Worm (Caenorhabditis elegans) whole organism, L4 larva: ENCODE results near the gene C24D10.49.

Source experiments
- ama-1 ChIP-seq: fragments of 150-350 bp; optimal IDR thresholded peaks from 2 replicates; lab custom pipeline; 2014; ENCODE audit warnings: inconsistent platforms, mixed read lengths
- ceh-28 ChIP-seq: fragments of 150-350 bp; optimal IDR thresholded peaks from 2 replicates; lab custom pipeline; 2014; ENCODE audit warnings: missing biosample characterization, missing genetic modification reagents, missing genetic modification characterization
- hlh-30 ChIP-seq: sonication (generic microtip); optimal IDR thresholded peaks from 2 replicates; lab custom pipeline; 2017; ENCODE audit warnings: antibody characterized with exemption, mild to moderate bottlenecking, missing genetic modification characterization, missing compliant biosample characterization; ENCODE audit not compliant: insufficient read depth
- lin-13 ChIP-seq: fragments of 150-350 bp; optimal IDR thresholded peaks from 2 replicates; lab custom pipeline; 2014; ENCODE audit warnings: missing biosample characterization, missing genetic modification reagents, missing genetic modification characterization
- lin-39 ChIP-seq: fragments of 150-350 bp; optimal IDR thresholded peaks from 2 replicates; lab custom pipeline; 2014; ENCODE audit warnings: missing biosample characterization, missing genetic modification reagents, missing genetic modification characterization
- nhr-11 ChIP-seq: fragments of 150-350 bp; optimal IDR thresholded peaks from 2 replicates; lab custom pipeline; 2014; ENCODE audit warnings: missing biosample characterization, missing genetic modification characterization
- nhr-77 ChIP-seq: fragments of 150-350 bp; optimal IDR thresholded peaks from 2 replicates; lab custom pipeline; 2014; ENCODE audit warnings: missing biosample characterization, missing genetic modification characterization
- pqm-1 ChIP-seq: sonication (generic microtip); optimal IDR thresholded peaks from 2 replicates; lab custom pipeline; 2017; ENCODE audit warnings: missing biosample characterization, missing genetic modification characterization
- skn-1 ChIP-seq: fragments of 150-350 bp; optimal IDR thresholded peaks from 2 replicates; lab custom pipeline; 2014; ENCODE audit warnings: missing biosample characterization, missing genetic modification characterization
- unc-39 ChIP-seq: sonication (generic microtip); optimal IDR thresholded peaks from 2 replicates; lab custom pipeline; 2017; ENCODE audit warnings: missing biosample characterization, missing genetic modification characterization
- vab-7 ChIP-seq: fragments of 200-800 bp; sonication (Bioruptor generic); IDR thresholded peaks from 2 replicates; pipeline ENCODE4 v1.3.6; 2022; ENCODE audit warnings: missing genetic modification reagents, missing genetic modification characterization, missing compliant biosample characterization
- zag-1 ChIP-seq: fragments of 150-350 bp; optimal IDR thresholded peaks from 2 replicates; lab custom pipeline; 2014; ENCODE audit warnings: missing biosample characterization, missing genetic modification characterization
- zip-2 ChIP-seq: fragments of 150-350 bp; optimal IDR thresholded peaks from 2 replicates; lab custom pipeline; 2014; ENCODE audit warnings: missing biosample characterization, missing genetic modification characterization

DNA sequence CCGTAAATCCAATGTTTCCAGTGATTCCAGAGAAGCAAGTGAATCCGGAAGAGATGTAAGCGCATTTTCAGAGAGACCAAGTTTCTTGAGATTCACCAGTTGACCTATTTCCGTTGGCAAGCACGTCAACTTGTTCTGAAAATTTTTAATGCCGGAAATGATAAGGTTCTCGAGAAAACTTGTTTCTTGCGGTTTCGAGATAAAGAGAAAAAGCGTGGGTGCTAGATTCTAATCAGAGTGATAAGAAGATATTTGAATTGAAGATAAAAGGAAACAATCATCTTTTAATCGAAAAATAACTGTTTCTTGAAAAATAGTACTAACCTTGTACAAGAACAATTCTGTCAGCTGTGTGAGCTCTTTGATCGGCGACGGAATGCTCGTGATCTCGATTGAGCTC is 25.3 kb downstream of the C24D10.49 start:
- TF ChIP-seq hlh-30 (tag; lab: Kevin White, UChicago): no peak
- no peak for TF ChIP-seq ama-1 (lab: Kevin White, UChicago)
- TF ChIP-seq vab-7 (GFP tag; lab: Robert Waterston, UW): no peak
- TF ChIP-seq skn-1 (tag; lab: Kevin White, UChicago): no peak
- TF ChIP-seq nhr-77 (tag; lab: Kevin White, UChicago): no peak
- TF ChIP-seq zag-1 (tag; lab: Kevin White, UChicago): no peak
- TF ChIP-seq lin-13 (GFP tag; lab: Kevin White, UChicago): no peak
- no peak for TF ChIP-seq unc-39 (tag; lab: Kevin White, UChicago)
- no peak for TF ChIP-seq pqm-1 (tag; lab: Kevin White, UChicago)
- TF ChIP-seq ceh-28 (tag; lab: Kevin White, UChicago): no peak
- no peak for TF ChIP-seq nhr-11 (tag; lab: Kevin White, UChicago)
- no peak for TF ChIP-seq zip-2 (tag; lab: Kevin White, UChicago)
- TF ChIP-seq lin-39: no peak
